Worm (Caenorhabditis elegans) whole organism, mixed stage, embryonic: ENCODE results near the gene rpc-25.

Experiments used
- ceh-83 ChIP-seq: fragments of 200-800 bp; sonication (Bioruptor generic); optimal IDR thresholded peaks from 2 replicates; lab custom pipeline; 2018; ENCODE audit warnings: mild to moderate bottlenecking, missing genetic modification characterization, missing compliant biosample characterization
- elt-3 ChIP-seq: fragments of 150-350 bp; optimal IDR thresholded peaks from 2 replicates; lab custom pipeline; 2014; ENCODE audit warnings: missing biosample characterization, missing genetic modification characterization
- lin-13 ChIP-seq: fragments of 150-350 bp; optimal IDR thresholded peaks from 2 replicates; lab custom pipeline; 2014; ENCODE audit warnings: missing biosample characterization, missing genetic modification characterization
- nhr-12 ChIP-seq: fragments of 150-350 bp; optimal IDR thresholded peaks from 2 replicates; lab custom pipeline; 2014; ENCODE audit warnings: missing biosample characterization, missing genetic modification characterization
- nhr-76 ChIP-seq: sonication (generic microtip); optimal IDR thresholded peaks from 2 replicates; lab custom pipeline; 2017; ENCODE audit warnings: missing biosample characterization, missing genetic modification characterization
- unc-120 ChIP-seq: sonication (generic microtip); optimal IDR thresholded peaks from 2 replicates; lab custom pipeline; 2017; ENCODE audit warnings: missing genetic modification characterization, missing compliant biosample characterization; ENCODE audit not compliant: poor library complexity, severe bottlenecking
- unc-39 ChIP-seq: fragments of 150-350 bp; optimal IDR thresholded peaks from 2 replicates; lab custom pipeline; 2014; ENCODE audit warnings: missing biosample characterization, missing genetic modification characterization

- TF ChIP-seq lin-13 (tag; lab: Kevin White, UChicago) (no peak), elt-3 (tag; lab: Kevin White, UChicago) (no peak), ceh-83 (GFP tag; lab: Kevin White, UChicago) (no peak), nhr-76 (no peak), unc-120 (tag; lab: Kevin White, UChicago) (no peak), nhr-12 (tag; lab: Kevin White, UChicago) (no peak), unc-39 (tag; lab: Kevin White, UChicago) (no peak)
Measured at ce11 chrV:10246967-10247366, 40.6 kb upstream of the rpc-25 start.
